Fruit fly (Drosophila melanogaster) whole organism, prepupa: ENCODE data around the gene CG42269.
A peak's percentile ranks its signal among the peaks of the same experiment; 100 is the strongest.

Experiments
- Blimp-1 ChIP-seq: fragments of 200-800 bp; sonication (Bioruptor generic); optimal IDR thresholded peaks from 3 replicates; lab custom pipeline; 2017; ENCODE audit warnings: missing biosample characterization, missing genetic modification characterization, mild to moderate bottlenecking, moderate library complexity, missing genetic modification reagents
- CG11294 ChIP-seq: fragments of 200-800 bp; sonication (Bioruptor generic); IDR thresholded peaks from 2 replicates; pipeline ENCODE4 v1.3.6; 2022; ENCODE audit warnings: missing biosample characterization, missing genetic modification characterization
- CG11902 ChIP-seq: fragments of 200-800 bp; sonication (Bioruptor generic); optimal IDR thresholded peaks from 3 replicates; lab custom pipeline; 2016; ENCODE audit warnings: missing biosample characterization, missing genetic modification characterization
- CG1621 ChIP-seq: fragments of 200-800 bp; sonication (Bioruptor generic); optimal IDR thresholded peaks from 3 replicates; lab custom pipeline; 2018; ENCODE audit warnings: missing biosample characterization, mild to moderate bottlenecking, missing genetic modification characterization
- CG3032 ChIP-seq: fragments of 200-800 bp; optimal IDR thresholded peaks from 2 replicates; lab custom pipeline; 2019; ENCODE audit warnings: missing biosample characterization, mild to moderate bottlenecking, missing genetic modification characterization, moderate library complexity
- CG31627 ChIP-seq: fragments of 200-800 bp; sonication (Bioruptor generic); optimal IDR thresholded peaks from 3 replicates; lab custom pipeline; 2016; ENCODE audit warnings: missing biosample characterization, missing genetic modification characterization
- CG32006 ChIP-seq: fragments of 200-800 bp; sonication (Bioruptor generic); optimal IDR thresholded peaks from 3 replicates; lab custom pipeline; 2017; ENCODE audit warnings: missing biosample characterization, mild to moderate bottlenecking, missing genetic modification characterization
- CG34406 ChIP-seq: fragments of 200-800 bp; sonication (Bioruptor generic); optimal IDR thresholded peaks from 3 replicates; lab custom pipeline; 2016; ENCODE audit warnings: missing biosample characterization, missing genetic modification characterization
- CG3919 ChIP-seq: fragments of 200-800 bp; sonication (Bioruptor generic); optimal IDR thresholded peaks from 3 replicates; lab custom pipeline; 2016; ENCODE audit warnings: missing biosample characterization, missing genetic modification characterization
- CG4318 ChIP-seq: fragments of 200-800 bp; sonication (Bioruptor generic); optimal IDR thresholded peaks from 3 replicates; lab custom pipeline; 2017; ENCODE audit warnings: missing biosample characterization, mild to moderate bottlenecking, missing genetic modification characterization
- CG6163 ChIP-seq: fragments of 200-800 bp; sonication (Bioruptor generic); IDR thresholded peaks from 3 replicates; pipeline ENCODE4 v1.3.6; 2022; ENCODE audit warnings: missing biosample characterization, missing genetic modification characterization
- CG6808 ChIP-seq: fragments of 200-800 bp; sonication (Bioruptor generic); optimal IDR thresholded peaks from 3 replicates; lab custom pipeline; 2017; ENCODE audit warnings: missing biosample characterization, missing genetic modification characterization, mild to moderate bottlenecking, moderate library complexity, missing genetic modification reagents
- CG6854 ChIP-seq: fragments of 200-800 bp; sonication (Bioruptor generic); optimal IDR thresholded peaks from 2 replicates; lab custom pipeline; 2017; ENCODE audit warnings: missing biosample characterization, mild to moderate bottlenecking, missing genetic modification characterization
- CG7368 ChIP-seq: fragments of 200-800 bp; sonication (Bioruptor generic); optimal IDR thresholded peaks from 3 replicates; lab custom pipeline; 2016; ENCODE audit warnings: missing biosample characterization, missing genetic modification characterization
- CG8319 ChIP-seq: fragments of 200-800 bp; sonication (Bioruptor generic); optimal IDR thresholded peaks from 3 replicates; lab custom pipeline; 2016; ENCODE audit warnings: missing biosample characterization, missing genetic modification characterization
- CG8632 ChIP-seq: fragments of 200-800 bp; sonication (Bioruptor generic); optimal IDR thresholded peaks from 3 replicates; lab custom pipeline; 2016; ENCODE audit warnings: missing biosample characterization, missing genetic modification characterization
- CG9139 ChIP-seq: fragments of 200-800 bp; sonication (Bioruptor generic); optimal IDR thresholded peaks from 3 replicates; lab custom pipeline; 2017; ENCODE audit warnings: missing biosample characterization, mild to moderate bottlenecking, missing genetic modification characterization
- Eip93F ChIP-seq: fragments of 200-800 bp; sonication (Bioruptor generic); optimal IDR thresholded peaks from 2 replicates; lab custom pipeline; 2016; ENCODE audit warnings: missing biosample characterization, mild to moderate bottlenecking, missing genetic modification characterization
- Ets21C ChIP-seq: fragments of 200-800 bp; sonication (Bioruptor generic); optimal IDR thresholded peaks from 3 replicates; lab custom pipeline; 2016; ENCODE audit warnings: missing biosample characterization, missing genetic modification characterization
- Ets96B ChIP-seq: fragments of 200-800 bp; optimal IDR thresholded peaks from 2 replicates; lab custom pipeline; 2019; ENCODE audit warnings: missing biosample characterization, mild to moderate bottlenecking, missing genetic modification characterization, moderate library complexity
- Gug ChIP-seq: fragments of 200-800 bp; sonication (Bioruptor generic); IDR thresholded peaks from 2 replicates; pipeline ENCODE4 v1.3.6; 2022; ENCODE audit warnings: missing biosample characterization, missing genetic modification characterization
- Hr39 ChIP-seq: fragments of 200-800 bp; sonication (Bioruptor generic); optimal IDR thresholded peaks from 2 replicates; lab custom pipeline; 2016; ENCODE audit warnings: missing biosample characterization, missing genetic modification characterization
- Hr4 ChIP-seq: fragments of 200-800 bp; sonication (Bioruptor generic); optimal IDR thresholded peaks from 3 replicates; lab custom pipeline; 2016; ENCODE audit warnings: missing biosample characterization, missing genetic modification characterization
- Lpt ChIP-seq: fragments of 200-800 bp; sonication (Bioruptor generic); optimal IDR thresholded peaks from 3 replicates; lab custom pipeline; 2016; ENCODE audit warnings: missing biosample characterization, missing genetic modification characterization
- OdsH ChIP-seq: fragments of 200-800 bp; sonication (Bioruptor generic); optimal IDR thresholded peaks from 3 replicates; lab custom pipeline; 2016; ENCODE audit warnings: missing biosample characterization, missing genetic modification characterization
- Smox ChIP-seq: fragments of 200-800 bp; sonication (Bioruptor generic); optimal IDR thresholded peaks from 3 replicates; lab custom pipeline; 2016; ENCODE audit warnings: missing biosample characterization, missing genetic modification characterization
- Sox102F ChIP-seq: fragments of 200-800 bp; sonication (Bioruptor generic); optimal IDR thresholded peaks from 2 replicates; lab custom pipeline; 2016; ENCODE audit warnings: missing biosample characterization, mild to moderate bottlenecking, missing genetic modification characterization
- Sox14 ChIP-seq: fragments of 200-800 bp; sonication (Bioruptor generic); optimal IDR thresholded peaks from 3 replicates; lab custom pipeline; 2016; ENCODE audit warnings: missing biosample characterization, missing genetic modification characterization
- Sox15 ChIP-seq: fragments of 200-800 bp; sonication (Bioruptor generic); optimal IDR thresholded peaks from 3 replicates; lab custom pipeline; 2016; ENCODE audit warnings: missing biosample characterization, missing genetic modification characterization
- achi ChIP-seq: fragments of 200-800 bp; sonication (Bioruptor generic); optimal IDR thresholded peaks from 3 replicates; lab custom pipeline; 2016; ENCODE audit warnings: missing biosample characterization, missing genetic modification characterization
- acj6 ChIP-seq: fragments of 200-800 bp; sonication (Bioruptor generic); optimal IDR thresholded peaks from 3 replicates; lab custom pipeline; 2016; ENCODE audit warnings: missing biosample characterization, missing genetic modification characterization
- cyc ChIP-seq: fragments of 200-800 bp; sonication (Bioruptor generic); optimal IDR thresholded peaks from 3 replicates; lab custom pipeline; 2016; ENCODE audit warnings: missing biosample characterization, missing genetic modification characterization
- dac ChIP-seq: fragments of 200-800 bp; sonication (Bioruptor generic); optimal IDR thresholded peaks from 2 replicates; lab custom pipeline; 2017; ENCODE audit warnings: missing biosample characterization, mild to moderate bottlenecking, missing genetic modification characterization
- dsx ChIP-seq: fragments of 200-800 bp; optimal IDR thresholded peaks from 3 replicates; lab custom pipeline; 2019; ENCODE audit warnings: missing biosample characterization, mild to moderate bottlenecking, missing genetic modification characterization, moderate library complexity; ENCODE audit not compliant: poor library complexity, severe bottlenecking
- esn ChIP-seq: fragments of 200-800 bp; sonication (Bioruptor generic); optimal IDR thresholded peaks from 2 replicates; lab custom pipeline; 2016; ENCODE audit warnings: missing biosample characterization, mild to moderate bottlenecking, missing genetic modification characterization, moderate library complexity
- fd59A ChIP-seq: fragments of 200-800 bp; sonication (Bioruptor generic); optimal IDR thresholded peaks from 2 replicates; lab custom pipeline; 2017; ENCODE audit warnings: missing biosample characterization, mild to moderate bottlenecking, missing genetic modification characterization, missing genetic modification reagents
- fkh ChIP-seq: fragments of 200-800 bp; sonication (Bioruptor generic); optimal IDR thresholded peaks from 3 replicates; lab custom pipeline; 2017; ENCODE audit warnings: missing biosample characterization, mild to moderate bottlenecking, missing genetic modification characterization, moderate library complexity
- lz ChIP-seq: fragments of 200-800 bp; sonication (Bioruptor generic); optimal IDR thresholded peaks from 3 replicates; lab custom pipeline; 2016; ENCODE audit warnings: missing biosample characterization, missing genetic modification characterization
- pdm3 ChIP-seq: fragments of 200-800 bp; sonication (Bioruptor generic); optimal IDR thresholded peaks from 3 replicates; lab custom pipeline; 2016; ENCODE audit warnings: missing biosample characterization, missing genetic modification characterization
- salr ChIP-seq, 2 experiments: fragments of 200-800 bp; sonication (Bioruptor generic); optimal IDR thresholded peaks; 3 replicates each; lab custom pipeline; 2016 to 2018; ENCODE audit warnings: missing biosample characterization in 2 of 2, missing genetic modification characterization in 2 of 2, mild to moderate bottlenecking in 1 of 2
- spab ChIP-seq: fragments of 200-800 bp; sonication (Bioruptor generic); optimal IDR thresholded peaks from 2 replicates; lab custom pipeline; 2017; ENCODE audit warnings: missing biosample characterization, mild to moderate bottlenecking, missing genetic modification characterization, missing genetic modification reagents
- ss ChIP-seq, 2 experiments: fragments of 200-800 bp; sonication (Bioruptor generic); optimal IDR thresholded peaks; 2 replicates in 1 of 2; 3 replicates in 1 of 2; lab custom pipeline; 2017 to 2018; ENCODE audit warnings: mild to moderate bottlenecking in 2 of 2, missing biosample characterization in 2 of 2, missing genetic modification characterization in 2 of 2, moderate library complexity in 1 of 2
- svp ChIP-seq: fragments of 200-800 bp; sonication (Bioruptor generic); peaks from one replicate; lab custom pipeline; 2016; ENCODE audit warnings: missing biosample characterization, missing genetic modification characterization
- topi ChIP-seq: fragments of 200-800 bp; sonication (Bioruptor generic); optimal IDR thresholded peaks from 3 replicates; lab custom pipeline; 2016; ENCODE audit warnings: missing biosample characterization, missing genetic modification characterization
- vri ChIP-seq: fragments of 200-800 bp; sonication (Bioruptor generic); optimal IDR thresholded peaks from 3 replicates; lab custom pipeline; 2016; ENCODE audit warnings: missing biosample characterization, mild to moderate bottlenecking, missing genetic modification characterization

CG42269 gene

dm6 chr3L:6071454-6072189 lies 5.5 kb downstream of the CG42269 start, which contains the start of gene CG6602 (continued):
- no peak for TF ChIP-seq fkh
- TF ChIP-seq Ets21C (GFP tag; lab: Kevin White, UChicago) = no peak
- no peak for TF ChIP-seq CG32006 (GFP tag; lab: Kevin White, UChicago)
- peak; percentile 66 for TF ChIP-seq CG11902
- no peak for TF ChIP-seq CG11294 (GFP tag; lab: Robert Waterston, UW)
- no peak for TF ChIP-seq CG1621
- TF ChIP-seq Sox102F (GFP tag; lab: Kevin White, UChicago) = no peak
- TF ChIP-seq dac (GFP tag; lab: Kevin White, UChicago) = no peak
- TF ChIP-seq acj6 (GFP tag; lab: Kevin White, UChicago) = peak; percentile 40
- no peak for TF ChIP-seq CG9139 (GFP tag; lab: Kevin White, UChicago)
- peak; percentile 59 for TF ChIP-seq OdsH (GFP tag; lab: Kevin White, UChicago)
- TF ChIP-seq achi (GFP tag; lab: Kevin White, UChicago) = peak; percentile 25
- TF ChIP-seq Blimp-1 = peak; percentile 31
- no peak for TF ChIP-seq CG3032 (tag; lab: Kevin White, UChicago)
- peak; percentile 70 for TF ChIP-seq CG6163
- no peak for TF ChIP-seq Smox (GFP tag; lab: Kevin White, UChicago)
- TF ChIP-seq CG34406 (GFP tag; lab: Kevin White, UChicago) = peak; percentile 25
- TF ChIP-seq vri (GFP tag; lab: Kevin White, UChicago) = peak; percentile 5
- TF ChIP-seq Lpt = no peak
- TF ChIP-seq Ets96B (tag; lab: Kevin White, UChicago) = no peak
- TF ChIP-seq Eip93F (GFP tag; lab: Kevin White, UChicago) = no peak
- TF ChIP-seq esn = peak; percentile 53
- TF ChIP-seq topi (GFP tag; lab: Kevin White, UChicago) = peak; percentile 49

dm6 chr3L:6074975-6075692 lies 9.0 kb downstream of the CG42269 start, which contains the start of the genes CG13295 and CG6610:
Gene CG13295, minus strand, starts transcription at chr3L:6075245.
Gene CG6610, plus strand, starts transcription at chr3L:6075536.
- TF ChIP-seq CG3032 (tag; lab: Kevin White, UChicago) = peak; percentile 71
- no peak for TF ChIP-seq pdm3 (GFP tag; lab: Kevin White, UChicago)
- TF ChIP-seq CG7368 (GFP tag; lab: Kevin White, UChicago) = no peak
- TF ChIP-seq OdsH (GFP tag; lab: Kevin White, UChicago) = no peak
- peak; percentile 7 for TF ChIP-seq Sox15
- TF ChIP-seq CG6854 (GFP tag; lab: Kevin White, UChicago) = no peak
- TF ChIP-seq Eip93F (GFP tag; lab: Kevin White, UChicago) = no peak
- peak; percentile 26 for TF ChIP-seq acj6 (GFP tag; lab: Kevin White, UChicago)
- TF ChIP-seq svp = no peak
- no peak for TF ChIP-seq Gug (GFP tag; lab: Robert Waterston, UW)
- TF ChIP-seq CG8319 (GFP tag; lab: Kevin White, UChicago) = no peak
- TF ChIP-seq salr (GFP tag; optimal IDR thresholded peaks at IDR 0.05; lab: Kevin White, UChicago) = peak in 1 of 2 experiments; percentile 3
- no peak for TF ChIP-seq Blimp-1
- TF ChIP-seq Sox14 = peak; percentile 77
- no peak for TF ChIP-seq CG34406 (GFP tag; lab: Kevin White, UChicago)
- TF ChIP-seq cyc (GFP tag; lab: Kevin White, UChicago) = peak; percentile 46
- peak; percentile 22 for TF ChIP-seq fd59A
- peak; percentile 36; the same call in 1 of the 3 replicates for TF ChIP-seq CG6163
- TF ChIP-seq Lpt = no peak
- TF ChIP-seq spab (GFP tag; lab: Kevin White, UChicago) = no peak
- TF ChIP-seq CG3919 (GFP tag; lab: Kevin White, UChicago) = no peak
- peak; percentile 44 for TF ChIP-seq vri (GFP tag; lab: Kevin White, UChicago)
- TF ChIP-seq CG8632 (GFP tag; lab: Kevin White, UChicago) = no peak
- no peak for TF ChIP-seq dac (GFP tag; lab: Kevin White, UChicago)
- TF ChIP-seq dsx (GFP tag; lab: Kevin White, UChicago) = no peak
- TF ChIP-seq ss (GFP tag; optimal IDR thresholded peaks at IDR 0.05; lab: Kevin White, UChicago) = peak in 1 of 2 experiments; percentile 44
- TF ChIP-seq lz (GFP tag; lab: Kevin White, UChicago) = peak; percentile 53
- peak; percentile 58 for TF ChIP-seq CG32006 (GFP tag; lab: Kevin White, UChicago)
- peak; percentile 52 for TF ChIP-seq Hr4 (GFP tag; lab: Kevin White, UChicago)
- peak; percentile 9 for TF ChIP-seq Sox102F (GFP tag; lab: Kevin White, UChicago)
- peak; percentile 60 for TF ChIP-seq Hr39
- TF ChIP-seq CG6808 (GFP tag; lab: Kevin White, UChicago) = peak; percentile 23
- TF ChIP-seq CG31627 = peak; percentile 69
- TF ChIP-seq Ets21C (GFP tag; lab: Kevin White, UChicago) = peak; percentile 59
- no peak for TF ChIP-seq CG4318
